Fruit fly (Drosophila melanogaster): ENCODE data around the gene Alp12.

dm6 chr2L:19444734-19445140 is 20.9 kb downstream of the Alp12 start, which contains the start of gene Hs2st:
- TF ChIP-seq CTCF (optimal IDR thresholded peaks at IDR 0.05) = no peak
- no peak for TF ChIP-seq CG8478 (optimal IDR thresholded peaks at IDR 0.05)
